Worm (Caenorhabditis elegans): Measurements from ENCODE around the gene srx-3.

The srx-3 gene

ce11 chrV:8988104-8988503 is 17.2 kb upstream of the srx-3 start, which contains the start of gene str-87:
Gene str-87, minus strand, starts transcription at chrV:8988204.
- TF ChIP-seq ceh-39 (tag; optimal IDR thresholded peaks at IDR 0.05) (no peak), mab-5 (tag; optimal IDR thresholded peaks at IDR 0.05) (no peak), bed-3 (GFP tag; optimal IDR thresholded peaks at IDR 0.05) (no peak), snpc-4 (tag; optimal IDR thresholded peaks at IDR 0.05) (no peak), tbx-8 (GFP tag; optimal IDR thresholded peaks at IDR 0.05) (no peak), sptf-1 (tag; optimal IDR thresholded peaks at IDR 0.05) (no peak), nhr-237 (tag; optimal IDR thresholded peaks at IDR 0.05) (no peak), unc-39 (tag; optimal IDR thresholded peaks at IDR 0.05) (no peak), blmp-1 (tag; optimal IDR thresholded peaks at IDR 0.05) (no peak), lin-13 (tag; optimal IDR thresholded peaks at IDR 0.05) (no peak), ceh-83 (GFP tag; optimal IDR thresholded peaks at IDR 0.05) (no peak)

DNA sequence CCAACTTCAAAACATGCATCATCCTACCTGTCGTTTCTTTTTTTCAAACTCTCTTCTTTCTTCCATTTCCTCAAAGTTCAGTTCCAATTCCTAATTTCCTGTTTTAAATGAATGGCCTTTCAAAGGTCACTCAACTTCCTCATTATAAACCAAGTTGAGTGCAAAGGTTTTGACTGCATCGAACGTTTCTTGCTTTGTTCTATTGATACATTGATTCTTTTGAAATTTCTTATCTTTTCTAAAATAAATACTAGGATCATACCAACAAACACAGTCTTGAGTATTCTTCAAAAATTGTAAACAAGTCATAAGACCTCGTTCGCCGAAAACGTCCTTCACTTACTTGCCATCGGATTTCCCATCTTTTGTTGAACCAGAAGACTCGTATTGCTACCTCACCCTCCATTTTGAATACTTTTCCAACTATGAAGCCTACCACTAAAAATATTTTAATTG is 15.1 kb upstream of the srx-3 start, which contains the start of gene F59E11.7:
Gene F59E11.7 (plus strand): TSS at position 51 of the 456 bp plus-strand sequence.
- no peak for TF ChIP-seq cnd-1 (tag; optimal IDR thresholded peaks at IDR 0.05)
- TF ChIP-seq nhr-12 (tag; optimal IDR thresholded peaks at IDR 0.05): no peak
- no peak for TF ChIP-seq nhr-237 (tag; optimal IDR thresholded peaks at IDR 0.05)
- no peak for TF ChIP-seq ceh-39 (tag; optimal IDR thresholded peaks at IDR 0.05)
- TF ChIP-seq mep-1 (tag; optimal IDR thresholded peaks at IDR 0.05): no peak
- no peak for TF ChIP-seq unc-120 (tag; optimal IDR thresholded peaks at IDR 0.05; ENCODE audit: poor library complexity, severe bottlenecking)
- no peak for TF ChIP-seq lsy-2 (tag; optimal IDR thresholded peaks at IDR 0.05)
- TF ChIP-seq flh-1 (GFP tag; optimal IDR thresholded peaks at IDR 0.05): no peak
- TF ChIP-seq ces-1 (GFP tag; optimal IDR thresholded peaks at IDR 0.05): no peak
- TF ChIP-seq zip-8 (tag; optimal IDR thresholded peaks at IDR 0.05): no peak
- no peak for TF ChIP-seq blmp-1 (tag; optimal IDR thresholded peaks at IDR 0.05)
- TF ChIP-seq unc-39 (tag; optimal IDR thresholded peaks at IDR 0.05): no peak
- no peak for TF ChIP-seq snpc-4 (tag; optimal IDR thresholded peaks at IDR 0.05)
- TF ChIP-seq drap-1 (GFP tag; optimal IDR thresholded peaks at IDR 0.05): no peak
- TF ChIP-seq ceh-83 (GFP tag; optimal IDR thresholded peaks at IDR 0.05): no peak
- TF ChIP-seq elt-1 (tag; optimal IDR thresholded peaks at IDR 0.05; ENCODE audit: borderline replicate concordance, insufficient read depth): no peak
- no peak for TF ChIP-seq sptf-1 (tag; optimal IDR thresholded peaks at IDR 0.05)

DNA sequence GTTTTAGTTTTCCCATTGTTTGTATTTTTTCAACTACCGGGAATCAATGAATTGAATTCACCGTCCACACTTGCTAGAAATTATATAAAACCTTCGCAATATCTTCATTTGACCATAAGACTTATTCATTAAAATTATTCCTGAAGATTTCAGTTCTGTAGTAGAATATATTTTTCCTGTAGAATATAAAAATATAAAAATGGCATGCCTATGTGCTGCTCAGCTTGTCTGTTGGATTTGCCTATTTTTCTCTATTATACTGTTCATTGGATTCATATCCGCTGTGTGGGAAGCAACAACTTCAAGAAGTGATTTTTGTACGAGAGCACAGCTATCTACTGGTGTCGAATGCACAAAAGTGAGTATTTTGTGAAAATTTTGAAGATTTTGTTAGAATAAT is 13.7 kb upstream of the srx-3 start, which contains the start of gene F59E11.6:
Gene F59E11.6 (plus strand): TSS at position 111 of the 400 bp plus-strand sequence.
- TF ChIP-seq flh-1 (GFP tag; optimal IDR thresholded peaks at IDR 0.05): no peak
- no peak for TF ChIP-seq ceh-83 (GFP tag; optimal IDR thresholded peaks at IDR 0.05)
- no peak for TF ChIP-seq M03D4.4 (tag; optimal IDR thresholded peaks at IDR 0.05)
- no peak for TF ChIP-seq ceh-43 (GFP tag; optimal IDR thresholded peaks at IDR 0.05)

- no peak for TF ChIP-seq lin-32 (GFP tag; optimal IDR thresholded peaks at IDR 0.05)
- TF ChIP-seq flh-1 (GFP tag; optimal IDR thresholded peaks at IDR 0.05): no peak
- TF ChIP-seq cnd-1 (tag; optimal IDR thresholded peaks at IDR 0.05): no peak
- no peak for TF ChIP-seq ham-2 (GFP tag; optimal IDR thresholded peaks at IDR 0.05)
- no peak for TF ChIP-seq pha-4 (tag; optimal IDR thresholded peaks at IDR 0.05)
- TF ChIP-seq hlh-1 (tag; optimal IDR thresholded peaks at IDR 0.05): no peak
- TF ChIP-seq sptf-1 (tag; optimal IDR thresholded peaks at IDR 0.05): no peak
- no peak for TF ChIP-seq M03D4.4 (tag; optimal IDR thresholded peaks at IDR 0.05)
- TF ChIP-seq ces-1 (GFP tag; optimal IDR thresholded peaks at IDR 0.05): no peak
- no peak for TF ChIP-seq nhr-12 (tag; optimal IDR thresholded peaks at IDR 0.05)
- TF ChIP-seq lin-13 (tag; optimal IDR thresholded peaks at IDR 0.05): no peak
- no peak for TF ChIP-seq lsy-2 (tag; optimal IDR thresholded peaks at IDR 0.05)
- no peak for TF ChIP-seq mls-2 (tag; optimal IDR thresholded peaks at IDR 0.05)
- TF ChIP-seq ceh-83 (GFP tag; optimal IDR thresholded peaks at IDR 0.05): no peak
- no peak for TF ChIP-seq unc-62 (GFP tag; optimal IDR thresholded peaks at IDR 0.05)
- no peak for TF ChIP-seq ceh-39 (tag; optimal IDR thresholded peaks at IDR 0.05)
- TF ChIP-seq nhr-76 (tag; optimal IDR thresholded peaks at IDR 0.05): no peak
Observed at ce11 chrV:8994272-8994671, 11.1 kb upstream of the srx-3 start.

DNA sequence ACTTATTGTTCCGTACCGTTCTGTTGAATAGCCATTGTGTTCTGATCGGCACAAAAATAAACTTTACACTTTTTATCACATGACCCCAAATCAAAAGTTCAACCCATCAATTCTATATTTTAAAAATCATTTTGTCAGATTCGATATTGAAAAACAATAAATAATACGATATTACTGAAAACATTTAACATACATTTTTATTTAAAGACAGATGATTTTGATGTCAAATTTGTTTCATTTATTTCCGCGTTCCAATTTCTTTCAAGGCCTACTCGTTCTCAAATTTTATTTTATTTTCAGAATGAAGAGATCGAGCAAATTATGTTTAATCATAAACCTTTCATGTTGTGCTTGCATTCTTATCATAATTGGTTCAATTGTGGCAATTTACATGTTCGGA is 10.5 kb upstream of the srx-3 start, which contains the start of gene F59E11.5:
Gene F59E11.5 (plus strand): TSS at position 301 of the 400 bp plus-strand sequence.
- TF ChIP-seq pha-4 (tag; optimal IDR thresholded peaks at IDR 0.05): no peak
- no peak for TF ChIP-seq elt-3 (tag; optimal IDR thresholded peaks at IDR 0.05)
- TF ChIP-seq mep-1 (tag; optimal IDR thresholded peaks at IDR 0.05): no peak
- no peak for TF ChIP-seq snpc-4 (tag; optimal IDR thresholded peaks at IDR 0.05)
- TF ChIP-seq M03D4.4 (tag; optimal IDR thresholded peaks at IDR 0.05): no peak
- TF ChIP-seq sptf-1 (tag; optimal IDR thresholded peaks at IDR 0.05): no peak
- TF ChIP-seq mab-5 (tag; optimal IDR thresholded peaks at IDR 0.05): no peak
- no peak for TF ChIP-seq lsy-2 (tag; optimal IDR thresholded peaks at IDR 0.05)
- TF ChIP-seq ceh-83 (GFP tag; optimal IDR thresholded peaks at IDR 0.05): no peak
- TF ChIP-seq elt-1 (tag; optimal IDR thresholded peaks at IDR 0.05; ENCODE audit: borderline replicate concordance, insufficient read depth): no peak
- no peak for TF ChIP-seq nhr-12 (tag; optimal IDR thresholded peaks at IDR 0.05)

Data from whole organism, mixed stage, embryonic.